Worm (Caenorhabditis elegans): ENCODE results near the gene trd-1.

The trd-1 gene

DNA sequence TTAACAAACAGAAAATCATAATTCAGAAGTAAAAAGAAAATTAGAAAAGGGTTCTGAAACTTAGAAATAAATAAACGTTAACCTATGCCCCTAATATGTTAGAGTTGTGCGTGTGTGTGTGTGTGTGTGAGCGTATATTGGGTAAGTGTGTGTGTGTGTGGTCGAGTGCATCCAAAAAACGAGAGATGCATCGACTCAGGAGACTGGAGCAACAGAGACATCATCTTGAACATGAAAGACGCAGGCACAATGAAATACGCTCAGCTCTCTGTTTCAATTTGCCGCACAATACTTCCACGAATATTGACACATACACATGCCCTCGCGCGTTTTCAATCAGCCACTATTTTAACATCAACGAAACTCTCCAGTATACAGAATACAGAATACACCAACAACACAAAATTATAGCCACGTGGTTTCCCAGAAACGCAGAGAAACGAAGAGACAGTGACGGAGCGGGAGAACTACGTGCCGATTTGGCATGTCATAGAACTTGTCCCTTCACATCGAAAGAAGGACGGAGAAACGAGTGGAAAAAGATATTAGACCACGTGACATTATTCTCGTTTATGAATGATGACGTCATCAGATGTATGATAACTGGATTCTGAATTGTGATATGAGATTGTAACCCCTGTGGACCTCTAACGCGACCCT is 9.8 kb upstream of the trd-1 start (continued):
- TF ChIP-seq lir-3 (tag; optimal IDR thresholded peaks at IDR 0.05; ENCODE audit: poor library complexity), result peak; percentile 52
- TF ChIP-seq ztf-4 (tag; optimal IDR thresholded peaks at IDR 0.05), result peak; percentile 87
- TF ChIP-seq lin-14 (GFP tag; optimal IDR thresholded peaks at IDR 0.05), result peak; percentile 90
- no peak for TF ChIP-seq sup-37 (GFP tag; optimal IDR thresholded peaks at IDR 0.05)
- no peak for TF ChIP-seq fos-1 (tag; optimal IDR thresholded peaks at IDR 0.05)
- no peak for TF ChIP-seq efl-3 (GFP tag; optimal IDR thresholded peaks at IDR 0.05)
- peak; percentile 89 for TF ChIP-seq grh-1 (GFP tag; IDR thresholded peaks at IDR 0.05)
- TF ChIP-seq lin-15B (tag; optimal IDR thresholded peaks at IDR 0.05), result no peak
- no peak for TF ChIP-seq unc-30 (tag; optimal IDR thresholded peaks at IDR 0.05)
- no peak for TF ChIP-seq Y116A8C.19 (tag; optimal IDR thresholded peaks at IDR 0.05; ENCODE audit: borderline replicate concordance)
- TF ChIP-seq nhr-85 (tag), result peak; percentile 98
- peak; percentile 18 for TF ChIP-seq ceh-8 (GFP tag; optimal IDR thresholded peaks at IDR 0.05)
- TF ChIP-seq zip-4 (GFP tag; optimal IDR thresholded peaks at IDR 0.05), result no peak
- TF ChIP-seq egl-27 (tag; optimal IDR thresholded peaks at IDR 0.05), result peak in 1 of 2 experiments; percentile 17
- TF ChIP-seq hpl-2 (GFP tag; optimal IDR thresholded peaks at IDR 0.05), result peak; percentile 31
- TF ChIP-seq tbx-2 (tag; optimal IDR thresholded peaks at IDR 0.05), result peak; percentile 79
- no peak for TF ChIP-seq nhr-84 (tag; optimal IDR thresholded peaks at IDR 0.05)
- TF ChIP-seq dsc-1 (tag; optimal IDR thresholded peaks at IDR 0.05), result peak; percentile 14
- no peak for TF ChIP-seq ces-1 (GFP tag; optimal IDR thresholded peaks at IDR 0.05)
- TF ChIP-seq nhr-71 (tag; optimal IDR thresholded peaks at IDR 0.05), result peak; percentile 93
- TF ChIP-seq alr-1 (tag; optimal IDR thresholded peaks at IDR 0.05; ENCODE audit: borderline replicate concordance), result no peak
- TF ChIP-seq aly-2 (tag; optimal IDR thresholded peaks at IDR 0.05), result peak; percentile 27
- no peak for TF ChIP-seq mab-9 (GFP tag; IDR thresholded peaks at IDR 0.05)
- no peak for TF ChIP-seq zag-1 (tag; optimal IDR thresholded peaks at IDR 0.05)
- TF ChIP-seq lsy-2 (tag; optimal IDR thresholded peaks at IDR 0.05), result peak; percentile 55 to 64
- peak; percentile 27 for TF ChIP-seq F16B12.6 (tag; optimal IDR thresholded peaks at IDR 0.05)
- no peak for TF ChIP-seq lin-39 (tag; optimal IDR thresholded peaks at IDR 0.05)
- TF ChIP-seq tlp-1 (tag; optimal IDR thresholded peaks at IDR 0.05), result no peak
- peak; percentile 73 for TF ChIP-seq nhr-19 (GFP tag; conservative IDR thresholded peaks at IDR 0.05)
- TF ChIP-seq fkh-8 (tag; optimal IDR thresholded peaks at IDR 0.05), result peak; percentile 40
- TF ChIP-seq C16A3.4 (tag; optimal IDR thresholded peaks at IDR 0.05), result peak; percentile 63
- peak; percentile 95 for TF ChIP-seq nhr-20 (tag; optimal IDR thresholded peaks at IDR 0.05)
- TF ChIP-seq C04F5.9 (tag; optimal IDR thresholded peaks at IDR 0.05), result peak; percentile 4
- TF ChIP-seq mdl-1 (tag; optimal IDR thresholded peaks at IDR 0.05), result peak in 1 of 2 experiments; percentile 98
- no peak for TF ChIP-seq nhr-12 (tag; optimal IDR thresholded peaks at IDR 0.05)
- TF ChIP-seq isw-1 (GFP tag; IDR thresholded peaks at IDR 0.05), result no peak
- TF ChIP-seq unc-86 (tag; optimal IDR thresholded peaks at IDR 0.05), result no peak
- peak; percentile 79 for TF ChIP-seq nhr-47 (tag; optimal IDR thresholded peaks at IDR 0.05)
- TF ChIP-seq ceh-90 (tag; optimal IDR thresholded peaks at IDR 0.05), result no peak
- TF ChIP-seq irx-1 (tag; optimal IDR thresholded peaks at IDR 0.05), result peak; percentile 64
- no peak for TF ChIP-seq pag-3 (tag; optimal IDR thresholded peaks at IDR 0.05; ENCODE audit: borderline replicate concordance, insufficient read depth)
- TF ChIP-seq sox-4 (tag; optimal IDR thresholded peaks at IDR 0.05), result no peak
- peak; percentile 17 for TF ChIP-seq unc-130 (tag; optimal IDR thresholded peaks at IDR 0.05)
- TF ChIP-seq nhr-11 (tag; optimal IDR thresholded peaks at IDR 0.05), result no peak

All from whole organism, L1 larva.